Worm (Caenorhabditis elegans) whole organism, late embryonic: ENCODE data around the gene F20D1.3.

Experiments used
- C08G9.2 ChIP-seq: sonication (generic microtip); optimal IDR thresholded peaks from 2 replicates; lab custom pipeline; 2016; ENCODE audit warnings: mild to moderate bottlenecking, missing genetic modification characterization, moderate library complexity, missing compliant biosample characterization
- K02D7.2 ChIP-seq: sonication (generic microtip); optimal IDR thresholded peaks from 2 replicates; lab custom pipeline; 2017; ENCODE audit warnings: mild to moderate bottlenecking, missing genetic modification characterization, missing compliant biosample characterization
- Y22D7AL.16 ChIP-seq: sonication (generic microtip); optimal IDR thresholded peaks from 2 replicates; lab custom pipeline; 2016; ENCODE audit warnings: missing genetic modification characterization, missing compliant biosample characterization
- ceh-31 ChIP-seq: sonication (generic microtip); optimal IDR thresholded peaks from 2 replicates; lab custom pipeline; 2016; ENCODE audit warnings: missing genetic modification characterization, missing compliant biosample characterization
- dve-1 ChIP-seq: sonication (generic microtip); optimal IDR thresholded peaks from 2 replicates; lab custom pipeline; 2017; ENCODE audit warnings: antibody characterized with exemption, mild to moderate bottlenecking, missing genetic modification characterization, missing compliant biosample characterization
- elt-4 ChIP-seq: sonication (generic microtip); optimal IDR thresholded peaks from 2 replicates; lab custom pipeline; 2016; ENCODE audit warnings: missing genetic modification characterization, missing compliant biosample characterization
- fkh-10 ChIP-seq: fragments of 150-350 bp; optimal IDR thresholded peaks from 2 replicates; lab custom pipeline; 2014; ENCODE audit warnings: missing biosample characterization, missing genetic modification reagents, missing genetic modification characterization
- madf-2 ChIP-seq: sonication (generic microtip); optimal IDR thresholded peaks from 2 replicates; lab custom pipeline; 2017; ENCODE audit warnings: missing genetic modification characterization, missing compliant biosample characterization
- nfya-1 ChIP-seq: sonication (generic microtip); optimal IDR thresholded peaks from 2 replicates; lab custom pipeline; 2017; ENCODE audit warnings: missing genetic modification characterization, mild to moderate bottlenecking, missing compliant biosample characterization, antibody characterized with exemption, moderate library complexity
- pag-3 ChIP-seq: sonication (generic microtip); optimal IDR thresholded peaks from 2 replicates; lab custom pipeline; 2016; ENCODE audit warnings: missing compliant biosample characterization, missing genetic modification characterization, borderline replicate concordance
- pax-1 ChIP-seq: fragments of 150-350 bp; optimal IDR thresholded peaks from 2 replicates; lab custom pipeline; 2014; ENCODE audit warnings: missing biosample characterization, missing genetic modification characterization
- pha-4 ChIP-seq: fragments of 150-350 bp; optimal IDR thresholded peaks from 2 replicates; lab custom pipeline; 2018; ENCODE audit warnings: missing biosample characterization, missing genetic modification reagents, missing genetic modification characterization
- pqm-1 ChIP-seq: sonication (generic microtip); optimal IDR thresholded peaks from 2 replicates; lab custom pipeline; 2016; ENCODE audit warnings: missing genetic modification characterization, missing compliant biosample characterization
- ttx-3 ChIP-seq: sonication (generic microtip); optimal IDR thresholded peaks from 2 replicates; lab custom pipeline; 2016; ENCODE audit warnings: missing genetic modification reagents, missing genetic modification characterization, missing compliant biosample characterization

DNA sequence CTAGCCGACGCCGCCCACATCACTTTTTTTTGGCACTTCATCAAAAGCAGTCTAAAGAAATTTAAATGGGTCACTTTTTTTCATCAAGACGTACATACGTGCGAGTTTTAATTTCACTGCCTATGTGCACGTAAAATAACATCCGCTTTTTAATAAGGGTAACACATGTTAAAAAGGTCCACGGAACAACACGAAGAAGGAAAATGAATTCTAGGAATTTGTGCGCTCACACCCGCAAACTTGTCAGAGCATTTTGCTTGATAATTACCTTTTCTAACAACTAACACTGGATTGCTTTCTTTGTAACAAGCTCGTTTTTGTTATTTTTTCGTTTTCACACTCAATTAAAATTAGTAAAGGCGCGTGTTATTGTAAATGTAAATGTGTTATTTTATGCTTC, 32.8 kb downstream of the F20D1.3 start:
- TF ChIP-seq elt-4 (tag; lab: Kevin White, UChicago) (no peak), fkh-10 (GFP tag; lab: Kevin White, UChicago) (no peak), madf-2 (tag; lab: Kevin White, UChicago) (no peak), K02D7.2 (tag; lab: Kevin White, UChicago) (no peak), pax-1 (tag; lab: Kevin White, UChicago) (no peak), pqm-1 (no peak), pha-4 (tag; lab: Kevin White, UChicago) (no peak), ttx-3 (tag; lab: Kevin White, UChicago) (no peak), pag-3 (no peak), Y22D7AL.16 (tag; lab: Kevin White, UChicago) (no peak), C08G9.2 (tag; lab: Kevin White, UChicago) (no peak), nfya-1 (no peak), dve-1 (tag; lab: Kevin White, UChicago) (no peak), ceh-31 (tag; lab: Kevin White, UChicago) (no peak)
